Worm (Caenorhabditis elegans) whole organism, L3 larva: ENCODE measurements around the gene F39E9.6.

Source experiments
- aly-2 ChIP-seq: fragments of 150-350 bp; optimal IDR thresholded peaks from 2 replicates; lab custom pipeline; 2014; ENCODE audit warnings: missing biosample characterization, missing genetic modification characterization
- ceh-82 ChIP-seq: fragments of 150-350 bp; optimal IDR thresholded peaks from 2 replicates; lab custom pipeline; 2014; ENCODE audit warnings: missing biosample characterization, missing genetic modification characterization
- egl-5 ChIP-seq: fragments of 150-350 bp; optimal IDR thresholded peaks from 2 replicates; lab custom pipeline; 2017; ENCODE audit warnings: missing biosample characterization, missing genetic modification reagents, missing genetic modification characterization, inconsistent platforms
- fos-1 ChIP-seq: fragments of 150-350 bp; optimal IDR thresholded peaks from 2 replicates; lab custom pipeline; 2014; ENCODE audit warnings: missing biosample characterization, missing genetic modification characterization
- jun-1 ChIP-seq: fragments of 150-350 bp; optimal IDR thresholded peaks from 2 replicates; lab custom pipeline; 2014; ENCODE audit warnings: missing biosample characterization, missing genetic modification reagents, missing genetic modification characterization
- nfya-1 ChIP-seq: sonication (generic microtip); optimal IDR thresholded peaks from 2 replicates; lab custom pipeline; 2017; ENCODE audit warnings: missing genetic modification characterization, mild to moderate bottlenecking, missing compliant biosample characterization, antibody characterized with exemption, moderate library complexity; ENCODE audit not compliant: insufficient read depth
- nhr-12 ChIP-seq: fragments of 150-350 bp; optimal IDR thresholded peaks from 2 replicates; lab custom pipeline; 2014; ENCODE audit warnings: missing biosample characterization, missing genetic modification characterization
- nhr-28 ChIP-seq: fragments of 150-350 bp; optimal IDR thresholded peaks from 2 replicates; lab custom pipeline; 2014; ENCODE audit warnings: missing biosample characterization, missing genetic modification characterization
- nhr-67 ChIP-seq: fragments of 150-350 bp; optimal IDR thresholded peaks from 2 replicates; lab custom pipeline; 2014; ENCODE audit warnings: missing biosample characterization, missing genetic modification characterization
- nhr-76 ChIP-seq: fragments of 150-350 bp; sonication (generic microtip); optimal IDR thresholded peaks from 5 replicates; lab custom pipeline; 2014; ENCODE audit warnings: missing biosample characterization, missing genetic modification characterization
- nhr-77 ChIP-seq: fragments of 150-350 bp; optimal IDR thresholded peaks from 2 replicates; lab custom pipeline; 2014; ENCODE audit warnings: missing biosample characterization, missing genetic modification characterization
- sea-2 ChIP-seq: fragments of 150-350 bp; sonication (generic microtip); optimal IDR thresholded peaks from 4 replicates; lab custom pipeline; 2014; ENCODE audit warnings: missing biosample characterization, missing genetic modification reagents, missing genetic modification characterization
- unc-39 ChIP-seq: sonication (generic microtip); optimal IDR thresholded peaks from 4 replicates; lab custom pipeline; 2017; ENCODE audit warnings: missing biosample characterization, missing genetic modification characterization
- zag-1 ChIP-seq: fragments of 150-350 bp; optimal IDR thresholded peaks from 2 replicates; lab custom pipeline; 2014; ENCODE audit warnings: missing biosample characterization, missing genetic modification characterization

F39E9.6 gene

ce11 chrII:3262504-3262903, 50.8 kb downstream of the F39E9.6 start, which contains the start of gene F02E11.2:
TSS of gene F02E11.2 (plus strand) at chrII:3262804.
- TF ChIP-seq fos-1 (tag; lab: Kevin White, UChicago), result no peak
- no peak for TF ChIP-seq nhr-67 (tag; lab: Kevin White, UChicago)
- no peak for TF ChIP-seq jun-1 (tag; lab: Kevin White, UChicago)
- TF ChIP-seq nfya-1 (tag; lab: Kevin White, UChicago), result no peak
- TF ChIP-seq nhr-12 (tag; lab: Kevin White, UChicago), result no peak
- TF ChIP-seq aly-2 (tag; lab: Kevin White, UChicago), result no peak
- no peak for TF ChIP-seq ceh-82 (tag; lab: Kevin White, UChicago)
- no peak for TF ChIP-seq sea-2 (GFP tag; lab: Kevin White, UChicago)
- TF ChIP-seq zag-1 (tag; lab: Kevin White, UChicago), result no peak
- TF ChIP-seq unc-39 (tag; lab: Kevin White, UChicago), result no peak
- TF ChIP-seq nhr-77 (tag; lab: Kevin White, UChicago), result no peak
- TF ChIP-seq nhr-28 (tag; lab: Kevin White, UChicago), result no peak
- no peak for TF ChIP-seq nhr-76 (tag; lab: Kevin White, UChicago)
- TF ChIP-seq egl-5 (tag; lab: Kevin White, UChicago), result no peak
